Worm (Caenorhabditis elegans) whole organism, late embryonic: ENCODE results near the gene pbo-6.

Experiments used
- K02D7.2 ChIP-seq: sonication (generic microtip); optimal IDR thresholded peaks from 2 replicates; lab custom pipeline; 2017; ENCODE audit warnings: mild to moderate bottlenecking, missing genetic modification characterization, missing compliant biosample characterization
- ahr-1 ChIP-seq: sonication (generic microtip); optimal IDR thresholded peaks from 2 replicates; lab custom pipeline; 2016; ENCODE audit warnings: missing genetic modification characterization, missing compliant biosample characterization
- ceh-22 ChIP-seq: sonication (generic microtip); optimal IDR thresholded peaks from 2 replicates; lab custom pipeline; 2017; ENCODE audit warnings: missing biosample characterization, missing genetic modification characterization
- ceh-24 ChIP-seq: sonication (generic microtip); optimal IDR thresholded peaks from 2 replicates; lab custom pipeline; 2016; ENCODE audit warnings: mild to moderate bottlenecking, missing genetic modification characterization, missing compliant biosample characterization
- pha-4 ChIP-seq: fragments of 150-350 bp; optimal IDR thresholded peaks from 2 replicates; lab custom pipeline; 2018; ENCODE audit warnings: missing biosample characterization, missing genetic modification reagents, missing genetic modification characterization
- unc-86 ChIP-seq: sonication (generic microtip); optimal IDR thresholded peaks from 2 replicates; lab custom pipeline; 2016; ENCODE audit warnings: missing genetic modification characterization, missing compliant biosample characterization

DNA sequence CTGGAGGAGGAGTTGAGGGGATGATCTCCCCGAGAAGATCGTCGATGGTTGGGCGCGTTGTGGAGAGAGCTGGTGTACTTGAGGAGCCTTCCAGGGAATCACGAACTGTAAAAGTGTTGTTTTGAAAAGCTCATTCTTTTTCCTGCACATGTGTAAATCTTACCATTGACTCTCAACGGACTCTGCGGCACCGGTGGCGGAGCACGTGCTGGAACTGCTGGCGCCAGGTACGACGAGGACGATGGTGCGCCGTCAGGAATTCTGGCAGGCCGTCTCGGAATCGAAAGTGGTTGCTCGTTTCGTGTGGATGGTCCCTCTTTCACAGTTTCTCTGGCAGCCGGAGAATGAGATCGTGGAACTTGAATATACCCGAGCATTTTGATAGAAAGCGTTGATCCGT lies 44.5 kb upstream of the pbo-6 start:
- TF ChIP-seq unc-86: no peak
- no peak for TF ChIP-seq ceh-24 (tag; lab: Kevin White, UChicago)
- no peak for TF ChIP-seq pha-4
- no peak for TF ChIP-seq K02D7.2 (tag; lab: Kevin White, UChicago)
- no peak for TF ChIP-seq ceh-22 (tag; lab: Kevin White, UChicago)
- no peak for TF ChIP-seq ahr-1 (tag; lab: Kevin White, UChicago)
